Comparison of ENCODE assay signal across 6 fruit fly cellular contexts in the genomic region with DNA sequence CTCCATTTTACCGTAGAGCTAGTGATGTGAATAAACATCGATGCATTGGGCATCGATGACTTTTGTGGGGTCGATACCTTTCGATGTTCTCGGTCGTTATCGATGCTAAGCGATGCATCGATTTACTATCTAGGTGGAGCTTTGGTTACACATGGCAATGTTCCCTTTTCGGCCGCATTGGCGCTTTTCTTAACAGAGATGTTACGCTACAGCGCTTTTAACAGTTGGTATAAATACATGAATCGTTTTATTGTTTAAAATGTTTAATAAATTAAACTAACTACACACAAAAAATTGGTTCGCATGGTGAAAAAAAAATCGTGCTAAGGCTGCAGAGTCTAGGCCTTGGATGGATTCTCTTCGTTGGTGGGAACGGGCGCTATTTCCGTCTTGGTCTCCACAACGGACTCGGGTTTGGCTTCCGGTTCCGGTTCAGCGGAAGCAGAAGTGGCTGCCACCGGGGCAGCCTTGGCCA.
TF ChIP-seq lines count a peak whose summit lies in the region.

Gene Ptpmeg2, minus strand, starts transcription at position 281 of the 475 bp plus-strand sequence.

- TF ChIP-seq CTCF in S2 (optimal IDR thresholded peaks at IDR 0.05; lab: Kevin White, UChicago): peak; percentile 99
- TF ChIP-seq CTCF in whole organism, embryonic (GFP tag; optimal IDR thresholded peaks at IDR 0.05; lab: Kevin White, UChicago): peak; percentile 99

TF ChIP-seq in whole organism, adult, 20 proteins besides CTCF, POLR2A, EP300 and RAD21 (continues in another document):
- TF ChIP-seq CG14711 (tag; optimal IDR thresholded peaks at IDR 0.05; lab: Kevin White, UChicago): peak; percentile 57
- TF ChIP-seq cic (GFP tag; optimal IDR thresholded peaks at IDR 0.05; lab: Kevin White, UChicago): peak; percentile 2
- TF ChIP-seq tj (GFP tag; optimal IDR thresholded peaks at IDR 0.05; lab: Kevin White, UChicago): peak; percentile 21
- TF ChIP-seq CG5204 (GFP tag; optimal IDR thresholded peaks at IDR 0.05; lab: Kevin White, UChicago): peak; percentile 13
- peak; percentile 27 for TF ChIP-seq toe (GFP tag; optimal IDR thresholded peaks at IDR 0.05; lab: Kevin White, UChicago)
- TF ChIP-seq CG33017 (tag; optimal IDR thresholded peaks at IDR 0.05; lab: Kevin White, UChicago): peak; percentile 8
- TF ChIP-seq cnc (optimal IDR thresholded peaks at IDR 0.05; lab: Kevin White, UChicago): no peak
- peak; percentile 62 for TF ChIP-seq ovo (GFP tag; optimal IDR thresholded peaks at IDR 0.05; lab: Kevin White, UChicago)
- TF ChIP-seq CG12768 (GFP tag; optimal IDR thresholded peaks at IDR 0.05; lab: Kevin White, UChicago): no peak
- TF ChIP-seq pad (GFP tag; optimal IDR thresholded peaks at IDR 0.05; lab: Kevin White, UChicago): peak; percentile 54
- peak; percentile 69 for TF ChIP-seq Hr96 (GFP tag; optimal IDR thresholded peaks at IDR 0.05; lab: Kevin White, UChicago)
- no peak for TF ChIP-seq Clk (GFP tag; optimal IDR thresholded peaks at IDR 0.05; lab: Kevin White, UChicago)
- peak; percentile 75 for TF ChIP-seq Crg-1 (GFP tag; optimal IDR thresholded peaks at IDR 0.05; lab: Kevin White, UChicago)
- TF ChIP-seq CG7101 (tag; optimal IDR thresholded peaks at IDR 0.05; lab: Kevin White, UChicago): peak; percentile 66
- TF ChIP-seq bab1 (GFP tag; optimal IDR thresholded peaks at IDR 0.05; lab: Kevin White, UChicago): peak; percentile 86
- no peak for TF ChIP-seq kay (GFP tag; lab: Kevin White, UChicago; ENCODE audit: borderline replicate concordance)
- TF ChIP-seq Mnt (GFP tag; optimal IDR thresholded peaks at IDR 0.05; lab: Kevin White, UChicago): peak; percentile 75

TF ChIP-seq in whole organism, embryonic, 481 proteins besides CTCF, POLR2A, EP300 and RAD21 (continues in another document):
- TF ChIP-seq CG17829 (tag; optimal IDR thresholded peaks at IDR 0.05; lab: Kevin White, UChicago) (peak; percentile 80), Stat92E (GFP tag; optimal IDR thresholded peaks at IDR 0.05; lab: Kevin White, UChicago) (peak in 1 of 3 experiments; percentile 81), kay (GFP tag; optimal IDR thresholded peaks at IDR 0.05; lab: Kevin White, UChicago) (peak; percentile 12), Dp (GFP tag; optimal IDR thresholded peaks at IDR 0.05; lab: Kevin White, UChicago) (peak; percentile 54), CG6813 (GFP tag; optimal IDR thresholded peaks at IDR 0.05; lab: Kevin White, UChicago) (peak; percentile 57), CG3995 (GFP tag; optimal IDR thresholded peaks at IDR 0.05; lab: Kevin White, UChicago) (no peak), Hmr (GFP tag; optimal IDR thresholded peaks at IDR 0.05; lab: Kevin White, UChicago) (peak; percentile 85), ab (GFP tag; optimal IDR thresholded peaks at IDR 0.05; lab: Kevin White, UChicago) (no peak), Ravus (GFP tag; IDR thresholded peaks at IDR 0.05; lab: Robert Waterston, UW) (no peak), al (GFP tag; IDR thresholded peaks at IDR 0.05; lab: Robert Waterston, UW) (no peak), CG15479 (GFP tag; optimal IDR thresholded peaks at IDR 0.05; lab: Kevin White, UChicago) (no peak), CG17912 (GFP tag; optimal IDR thresholded peaks at IDR 0.05; lab: Kevin White, UChicago) (peak; percentile 58), Deaf1 (tag; optimal IDR thresholded peaks at IDR 0.05; lab: Kevin White, UChicago) (peak; percentile 41), pnt (GFP tag; optimal IDR thresholded peaks at IDR 0.05; lab: Kevin White, UChicago) (peak; percentile 41), CG17612 (GFP tag; IDR thresholded peaks at IDR 0.05; lab: Robert Waterston, UW) (no peak), CG34422 (GFP tag; IDR thresholded peaks at IDR 0.05; lab: Robert Waterston, UW) (peak; percentile 54; the same call in 1 of the 3 replicates), Spps (tag; optimal IDR thresholded peaks at IDR 0.05; lab: Kevin White, UChicago) (peak; percentile 22)

TF ChIP-seq in whole organism, prepupa, 60 proteins besides CTCF, POLR2A, EP300 and RAD21 (continues in another document):
- TF ChIP-seq ss (GFP tag; optimal IDR thresholded peaks at IDR 0.05; lab: Kevin White, UChicago): no peak
- peak; percentile 44 for TF ChIP-seq fkh (GFP tag; optimal IDR thresholded peaks at IDR 0.05; lab: Kevin White, UChicago)
- TF ChIP-seq CG6808 (GFP tag; optimal IDR thresholded peaks at IDR 0.05; lab: Kevin White, UChicago): peak; percentile 14
- no peak for TF ChIP-seq spab (GFP tag; optimal IDR thresholded peaks at IDR 0.05; lab: Kevin White, UChicago)
- peak; percentile 72 for TF ChIP-seq CG31627 (GFP tag; optimal IDR thresholded peaks at IDR 0.05; lab: Kevin White, UChicago)
- TF ChIP-seq dsx (GFP tag; optimal IDR thresholded peaks at IDR 0.05; lab: Kevin White, UChicago; ENCODE audit: poor library complexity, severe bottlenecking): no peak
- peak; percentile 10 for TF ChIP-seq CG7368 (GFP tag; optimal IDR thresholded peaks at IDR 0.05; lab: Kevin White, UChicago)
- no peak for TF ChIP-seq Eip93F (GFP tag; optimal IDR thresholded peaks at IDR 0.05; lab: Kevin White, UChicago)
- peak; percentile 33 for TF ChIP-seq Smox (GFP tag; optimal IDR thresholded peaks at IDR 0.05; lab: Kevin White, UChicago)
- TF ChIP-seq Gug (GFP tag; IDR thresholded peaks at IDR 0.05; lab: Robert Waterston, UW): no peak
- TF ChIP-seq eg (GFP tag; IDR thresholded peaks at IDR 0.05; lab: Robert Waterston, UW): 0 out of 3 replicates have a peak, but pooled peaks have one; percentile 11
- TF ChIP-seq Lpt (GFP tag; optimal IDR thresholded peaks at IDR 0.05; lab: Kevin White, UChicago): no peak
- no peak for TF ChIP-seq CG11902 (GFP tag; optimal IDR thresholded peaks at IDR 0.05; lab: Kevin White, UChicago)
- TF ChIP-seq CG32006 (GFP tag; optimal IDR thresholded peaks at IDR 0.05; lab: Kevin White, UChicago): no peak
- TF ChIP-seq CG34406 (GFP tag; optimal IDR thresholded peaks at IDR 0.05; lab: Kevin White, UChicago): peak; percentile 0
- peak; percentile 72 for TF ChIP-seq cyc (GFP tag; optimal IDR thresholded peaks at IDR 0.05; lab: Kevin White, UChicago)
- no peak for TF ChIP-seq Ets96B (tag; optimal IDR thresholded peaks at IDR 0.05; lab: Kevin White, UChicago)
- TF ChIP-seq svp (GFP tag; lab: Kevin White, UChicago): peak; percentile 80

TF ChIP-seq in whole organism, pupa, 21 proteins besides CTCF, POLR2A, EP300 and RAD21 (continues in another document):
- TF ChIP-seq CG8301 (tag; optimal IDR thresholded peaks at IDR 0.05; lab: Kevin White, UChicago) (no peak), CG10348 (GFP tag; IDR thresholded peaks at IDR 0.05; lab: Robert Waterston, UW) (no peak), CG8159 (tag; optimal IDR thresholded peaks at IDR 0.05; lab: Kevin White, UChicago) (peak; percentile 15), CG9948 (tag; optimal IDR thresholded peaks at IDR 0.05; lab: Kevin White, UChicago) (no peak), fd96Ca (GFP tag; IDR thresholded peaks at IDR 0.05; lab: Robert Waterston, UW) (no peak), D1 (tag; optimal IDR thresholded peaks at IDR 0.05; lab: Kevin White, UChicago) (no peak), CG32121 (GFP tag; IDR thresholded peaks at IDR 0.05; lab: Robert Waterston, UW) (no peak), EcR (GFP tag; optimal IDR thresholded peaks at IDR 0.05; lab: Kevin White, UChicago) (no peak), Pif1A (GFP tag; optimal IDR thresholded peaks at IDR 0.05; lab: Kevin White, UChicago) (peak; percentile 8), CG13204 (GFP tag; optimal IDR thresholded peaks at IDR 0.05; lab: Kevin White, UChicago) (no peak), rn (GFP tag; IDR thresholded peaks at IDR 0.05; lab: Robert Waterston, UW) (no peak), CG34367 (tag; optimal IDR thresholded peaks at IDR 0.05; lab: Kevin White, UChicago) (no peak), CG17806 (tag; optimal IDR thresholded peaks at IDR 0.05; lab: Kevin White, UChicago) (peak; percentile 22), CG4496 (GFP tag; IDR thresholded peaks at IDR 0.05; lab: Robert Waterston, UW) (peak; percentile 55; the same call in 1 of the 3 replicates), CG12605 (GFP tag; IDR thresholded peaks at IDR 0.05; lab: Robert Waterston, UW) (no peak), Snoo (tag; optimal IDR thresholded peaks at IDR 0.05; lab: Kevin White, UChicago) (peak; percentile 9), gl (tag; optimal IDR thresholded peaks at IDR 0.05; lab: Kevin White, UChicago) (no peak), Pif1B (GFP tag; optimal IDR thresholded peaks at IDR 0.05; lab: Kevin White, UChicago) (no peak), CG15710 (tag; optimal IDR thresholded peaks at IDR 0.05; lab: Kevin White, UChicago) (peak; percentile 5), Ets98B (GFP tag; IDR thresholded peaks at IDR 0.05; lab: Robert Waterston, UW) (peak; percentile 24; the same call in 1 of the 2 replicates)

TF ChIP-seq in whole organism, wandering third instar larva, 38 proteins besides CTCF, POLR2A, EP300 and RAD21 (continues in another document):
- TF ChIP-seq Hr83 (GFP tag; optimal IDR thresholded peaks at IDR 0.05; lab: Kevin White, UChicago; ENCODE audit: poor library complexity, severe bottlenecking) (peak; percentile 80), Jra (GFP tag; optimal IDR thresholded peaks at IDR 0.05; lab: Kevin White, UChicago) (peak; percentile 18), HLH106 (tag; optimal IDR thresholded peaks at IDR 0.05; lab: Kevin White, UChicago) (peak; percentile 62), Rel (GFP tag; optimal IDR thresholded peaks at IDR 0.05; lab: Kevin White, UChicago) (no peak), Rel (tag; optimal IDR thresholded peaks at IDR 0.05; lab: Kevin White, UChicago) (peak; percentile 53), dmrt93B (GFP tag; optimal IDR thresholded peaks at IDR 0.05; lab: Kevin White, UChicago) (peak; percentile 39), fru (GFP tag; optimal IDR thresholded peaks at IDR 0.05; lab: Kevin White, UChicago) (peak; percentile 71), Sp1 (GFP tag; optimal IDR thresholded peaks at IDR 0.05; lab: Kevin White, UChicago) (peak; percentile 44), psq (GFP tag; optimal IDR thresholded peaks at IDR 0.05; lab: Kevin White, UChicago) (peak; percentile 19), Hr78 (GFP tag; optimal IDR thresholded peaks at IDR 0.05; lab: Kevin White, UChicago) (no peak), pan (optimal IDR thresholded peaks at IDR 0.05; lab: Kevin White, UChicago) (no peak), h (GFP tag; optimal IDR thresholded peaks at IDR 0.05; lab: Kevin White, UChicago) (peak; percentile 59), foxo (GFP tag; optimal IDR thresholded peaks at IDR 0.05; lab: Kevin White, UChicago) (peak in 1 of 2 experiments; percentile 72), Hnf4 (GFP tag; optimal IDR thresholded peaks at IDR 0.05; lab: Kevin White, UChicago) (peak; percentile 79), OdsH (GFP tag; optimal IDR thresholded peaks at IDR 0.05; lab: Kevin White, UChicago) (peak; percentile 64), tai (GFP tag; optimal IDR thresholded peaks at IDR 0.05; lab: Kevin White, UChicago) (peak; percentile 79), rgr (GFP tag; optimal IDR thresholded peaks at IDR 0.05; lab: Kevin White, UChicago) (peak; percentile 76), sage (GFP tag; optimal IDR thresholded peaks at IDR 0.05; lab: Kevin White, UChicago) (peak; percentile 13), Dif (GFP tag; optimal IDR thresholded peaks at IDR 0.05; lab: Kevin White, UChicago; ENCODE audit: partially characterized antibody) (no peak), ey (GFP tag; optimal IDR thresholded peaks at IDR 0.05; lab: Kevin White, UChicago) (peak; percentile 59), brk (GFP tag; optimal IDR thresholded peaks at IDR 0.05; lab: Kevin White, UChicago) (no peak)
